Fruit fly (Drosophila melanogaster) whole organism, prepupa: Measurements from ENCODE around the gene Cpr65Ax1.
"Not testable (repeated sequence)": the region's sequence is repeated elsewhere in the genome, so short reads cannot be mapped to it uniquely, and the experiment has no call there.

Source experiments
- CG6808 ChIP-seq: fragments of 200-800 bp; sonication (Bioruptor generic); optimal IDR thresholded peaks from 3 replicates; lab custom pipeline; 2017; ENCODE audit warnings: missing biosample characterization, missing genetic modification characterization, mild to moderate bottlenecking, moderate library complexity, missing genetic modification reagents
- Gug ChIP-seq: fragments of 200-800 bp; sonication (Bioruptor generic); IDR thresholded peaks from 2 replicates; pipeline ENCODE4 v1.3.6; 2022; ENCODE audit warnings: missing biosample characterization, missing genetic modification characterization
- cyc ChIP-seq: fragments of 200-800 bp; sonication (Bioruptor generic); optimal IDR thresholded peaks from 3 replicates; lab custom pipeline; 2016; ENCODE audit warnings: missing biosample characterization, missing genetic modification characterization
- pdm3 ChIP-seq: fragments of 200-800 bp; sonication (Bioruptor generic); optimal IDR thresholded peaks from 3 replicates; lab custom pipeline; 2016; ENCODE audit warnings: missing biosample characterization, missing genetic modification characterization

- not testable (repeated sequence) for TF ChIP-seq cyc; pdm3 (GFP tag; lab: Kevin White, UChicago); Gug; CG6808 (GFP tag; lab: Kevin White, UChicago)
Measured at dm6 chr3L:6150757-6151354, 3.1 kb upstream of the Cpr65Ax1 start, which contains the start of the genes Cpr65Ax2 and Lcp65Aa.
